Fruit fly (Drosophila melanogaster) whole organism, adult: ENCODE data around the gene kin17.
A peak's percentile ranks its signal among the peaks of the same experiment; 100 is the strongest.

Experiments
- Crg-1 ChIP-seq: fragments of 200-800 bp; sonication (Bioruptor generic); optimal IDR thresholded peaks from 2 replicates; lab custom pipeline; 2016; ENCODE audit warnings: missing biosample characterization, missing genetic modification characterization
- cic ChIP-seq: fragments of 200-800 bp; sonication (Bioruptor generic); optimal IDR thresholded peaks from 2 replicates; lab custom pipeline; 2017; ENCODE audit warnings: missing biosample characterization, mild to moderate bottlenecking, missing genetic modification characterization, moderate library complexity
- kay ChIP-seq: fragments of 200-800 bp; sonication (Bioruptor generic); peaks from one replicate; lab custom pipeline; 2016; ENCODE audit warnings: missing biosample characterization, missing genetic modification characterization, borderline replicate concordance

DNA sequence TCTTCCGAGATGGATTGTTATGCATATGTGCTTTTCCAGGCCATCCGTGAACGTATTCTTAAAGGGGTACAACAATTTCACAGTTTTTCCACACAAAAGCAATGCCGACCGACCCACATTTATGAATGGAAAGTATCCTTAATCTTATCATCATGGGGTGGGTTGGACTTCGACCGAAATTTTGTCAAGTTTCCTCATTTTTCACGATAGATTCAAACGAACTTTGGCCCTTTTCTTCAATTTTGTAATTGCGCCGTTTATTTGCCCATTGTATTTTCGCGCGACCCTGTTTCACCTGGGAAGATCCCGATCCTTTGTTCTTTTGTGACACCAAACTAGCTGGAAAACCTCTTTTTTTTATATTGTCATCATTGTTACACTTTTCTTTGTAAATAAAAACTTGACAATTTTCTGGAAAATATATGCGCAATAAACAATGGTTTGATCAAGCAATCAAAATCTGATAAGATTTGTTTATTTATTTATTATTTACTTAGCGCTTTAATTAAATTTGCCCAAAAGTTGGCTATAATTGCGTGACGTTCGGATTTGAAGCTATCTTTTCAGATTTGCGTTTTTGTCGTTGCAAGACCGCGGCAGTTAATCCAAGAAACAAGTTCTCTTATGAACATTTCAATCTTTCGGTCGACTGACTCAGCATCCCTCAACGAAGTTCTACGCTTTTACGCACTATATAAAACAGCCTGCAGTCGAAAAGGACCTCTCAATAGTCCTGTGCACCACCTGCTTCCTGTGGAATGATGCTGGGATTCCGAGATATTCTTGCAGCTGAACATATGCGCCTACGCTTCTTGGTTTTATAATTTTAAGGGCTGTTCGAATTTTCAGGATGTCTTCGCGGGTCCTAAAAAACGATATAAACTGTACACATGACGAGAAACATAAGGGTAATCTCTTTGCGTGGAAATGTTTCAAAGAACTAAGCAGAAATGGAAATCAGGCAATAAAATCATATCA is 49.7 kb downstream of the kin17 start:
- TF ChIP-seq kay (GFP tag; lab: Kevin White, UChicago), result peak; percentile 14
- no peak for TF ChIP-seq Crg-1 (GFP tag; lab: Kevin White, UChicago)
- TF ChIP-seq cic (GFP tag; lab: Kevin White, UChicago), result no peak
